Worm (Caenorhabditis elegans): Measurements from ENCODE around the gene mdt-20.
A peak's percentile ranks its signal among the peaks of the same experiment; 100 is the strongest.

mdt-20 gene

DNA sequence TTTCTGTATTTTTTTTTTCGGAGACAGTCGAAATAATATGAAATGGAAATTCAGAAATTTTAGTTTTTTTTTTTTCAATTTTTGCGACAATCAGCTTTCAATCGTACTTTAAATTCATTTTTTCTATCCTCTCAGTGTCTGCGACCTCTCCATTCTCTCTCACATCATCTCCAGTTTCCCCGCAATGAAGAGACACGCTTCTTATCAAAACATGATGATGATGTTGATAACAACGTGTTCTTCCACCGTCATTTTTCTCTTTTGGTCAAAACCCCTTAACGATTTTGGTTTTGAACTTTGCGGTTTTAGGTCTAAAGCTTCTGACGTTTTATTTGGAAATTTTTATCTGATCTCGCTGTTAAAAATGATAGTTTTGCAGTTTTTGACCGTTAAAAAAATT, 21.7 kb downstream of the mdt-20 start:
- TF ChIP-seq grh-1 (GFP tag; IDR thresholded peaks at IDR 0.05) (no peak), lin-39 (tag; optimal IDR thresholded peaks at IDR 0.05) (no peak), elt-3 (tag; optimal IDR thresholded peaks at IDR 0.05) (peak in 1 of 6 experiments; percentile 64), blmp-1 (tag; optimal IDR thresholded peaks at IDR 0.05) (peak; percentile 50)

DNA sequence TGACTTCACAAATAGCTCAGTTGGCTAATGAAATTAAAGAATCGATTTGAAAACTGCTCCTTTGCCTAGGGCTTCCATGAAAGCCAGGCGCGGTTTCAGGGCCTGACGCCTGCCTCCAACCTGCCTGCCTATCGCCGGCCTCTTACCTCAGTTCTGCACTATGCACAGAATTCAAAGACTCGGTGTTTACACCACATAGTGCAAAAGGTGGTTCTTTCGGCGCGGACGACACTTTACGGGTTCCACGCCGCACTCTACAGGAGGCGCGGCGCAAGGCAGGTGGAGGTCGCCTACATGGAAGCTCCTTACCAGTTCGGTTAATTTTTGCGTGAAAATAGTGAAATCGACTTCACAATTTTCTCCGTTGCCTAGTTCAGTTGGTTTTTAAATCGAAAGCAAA, 22.2 kb downstream of the mdt-20 start:
- TF ChIP-seq ceh-82 (tag; optimal IDR thresholded peaks at IDR 0.05) (no peak), nhr-47 (tag; optimal IDR thresholded peaks at IDR 0.05) (no peak), fkh-8 (tag; optimal IDR thresholded peaks at IDR 0.05) (no peak), ets-5 (GFP tag; IDR thresholded peaks at IDR 0.05) (no peak), C04F5.9 (tag; optimal IDR thresholded peaks at IDR 0.05) (no peak), pag-3 (tag; optimal IDR thresholded peaks at IDR 0.05; ENCODE audit: borderline replicate concordance, insufficient read depth) (no peak), mep-1 (tag; optimal IDR thresholded peaks at IDR 0.05) (no peak)

DNA sequence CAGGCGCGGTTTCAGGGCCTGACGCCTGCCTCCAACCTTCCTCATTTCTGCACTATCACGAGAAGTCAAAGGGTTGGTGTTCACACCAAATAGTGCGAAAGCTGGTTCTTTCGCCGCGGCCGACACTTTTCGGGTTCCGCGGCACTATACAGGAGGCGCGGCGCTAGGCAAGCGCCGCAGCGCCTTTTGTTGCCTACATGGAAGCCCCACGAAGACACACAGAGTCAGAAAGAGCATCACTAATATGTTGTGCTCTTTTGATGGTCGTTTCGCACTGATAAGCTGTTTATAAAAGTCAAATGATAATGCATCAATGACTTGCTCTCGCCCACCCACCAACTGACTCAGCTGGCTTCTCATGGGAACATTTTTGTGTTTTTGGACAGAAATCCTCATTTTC, 24.3 kb downstream of the mdt-20 start:
- no peak for TF ChIP-seq lin-39 (tag; optimal IDR thresholded peaks at IDR 0.05)
- TF ChIP-seq efl-1 (optimal IDR thresholded peaks at IDR 0.05), result no peak
- peak in 1 of 2 experiments; percentile 27 for TF ChIP-seq efl-1 (GFP tag; optimal IDR thresholded peaks at IDR 0.05 in 1 of 2)
- TF ChIP-seq snpc-4 (tag; optimal IDR thresholded peaks at IDR 0.05), result peak; percentile 52
- TF ChIP-seq elt-2 (tag; optimal IDR thresholded peaks at IDR 0.05), result peak; percentile 42

DNA sequence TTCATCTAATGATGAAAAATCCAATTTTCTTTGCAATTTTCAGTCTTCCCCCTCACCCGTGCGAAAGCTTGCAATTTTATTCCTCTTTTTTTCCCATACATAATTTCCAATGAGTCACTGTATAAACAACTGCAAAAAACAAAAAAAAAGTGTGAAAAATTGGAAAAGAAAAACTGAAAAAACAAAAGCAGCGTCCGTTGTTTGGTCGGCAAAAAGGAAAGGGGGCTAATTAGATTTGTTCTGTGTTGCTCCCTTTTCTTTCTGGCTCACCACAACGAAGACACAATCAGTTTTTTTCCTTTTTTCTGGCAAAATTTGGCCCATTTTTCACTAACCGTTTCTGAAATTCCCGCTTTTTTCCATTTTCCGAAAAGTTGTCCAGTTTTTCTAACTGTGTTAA, 24.8 kb downstream of the mdt-20 start:
- TF ChIP-seq ceh-88 (GFP tag; IDR thresholded peaks at IDR 0.05) (no peak), lin-35 (GFP tag; optimal IDR thresholded peaks at IDR 0.05) (no peak), snpc-4 (tag; optimal IDR thresholded peaks at IDR 0.05) (no peak), lin-14 (GFP tag; optimal IDR thresholded peaks at IDR 0.05) (peak; percentile 36), aha-1 (tag; optimal IDR thresholded peaks at IDR 0.05) (no peak), fkh-10 (GFP tag; optimal IDR thresholded peaks at IDR 0.05) (peak; percentile 1)

DNA sequence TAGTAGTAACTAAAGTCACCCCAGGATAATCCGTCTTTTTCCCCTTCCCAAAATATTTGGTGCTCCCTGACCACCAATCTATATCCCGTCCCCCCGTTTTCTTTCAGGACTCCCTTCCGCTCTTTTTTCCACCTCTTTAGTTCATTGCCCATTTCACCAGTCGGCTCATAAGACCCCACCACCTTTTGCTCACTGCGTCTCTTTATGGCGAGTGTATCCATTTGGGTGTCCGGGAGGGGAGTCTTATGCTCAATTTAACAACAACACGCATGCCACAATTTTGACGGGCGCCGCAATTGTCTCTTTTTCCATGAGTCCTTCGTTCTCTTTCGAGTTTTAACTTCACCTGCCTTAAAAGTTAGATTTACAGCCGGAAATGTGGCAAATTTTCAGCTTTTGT, 25.6 kb downstream of the mdt-20 start:
- TF ChIP-seq lin-35 (GFP tag; optimal IDR thresholded peaks at IDR 0.05), result no peak
- peak; percentile 82 for TF ChIP-seq lin-14 (GFP tag; optimal IDR thresholded peaks at IDR 0.05)
- peak; percentile 14 for TF ChIP-seq tbx-2 (tag; optimal IDR thresholded peaks at IDR 0.05)
- no peak for TF ChIP-seq C04F5.9 (tag; optimal IDR thresholded peaks at IDR 0.05)
- TF ChIP-seq snpc-4 (tag; optimal IDR thresholded peaks at IDR 0.05), result peak; percentile 35
- TF ChIP-seq lir-3 (tag; optimal IDR thresholded peaks at IDR 0.05; ENCODE audit: poor library complexity), result no peak
- TF ChIP-seq dsc-1 (tag; optimal IDR thresholded peaks at IDR 0.05), result no peak
- peak; percentile 36 for TF ChIP-seq skn-1 (tag; optimal IDR thresholded peaks at IDR 0.05)
- TF ChIP-seq nhr-90 (tag; optimal IDR thresholded peaks at IDR 0.05; ENCODE audit: poor library complexity), result no peak
- TF ChIP-seq mep-1 (tag; optimal IDR thresholded peaks at IDR 0.05), result no peak
- peak; percentile 4 for TF ChIP-seq nhr-47 (tag; optimal IDR thresholded peaks at IDR 0.05)
- peak in 1 of 3 experiments; percentile 39 for TF ChIP-seq ceh-82 (tag; optimal IDR thresholded peaks at IDR 0.05)
- TF ChIP-seq Y116A8C.19 (tag; optimal IDR thresholded peaks at IDR 0.05; ENCODE audit: borderline replicate concordance), result no peak
- TF ChIP-seq fos-1 (tag; optimal IDR thresholded peaks at IDR 0.05), result no peak
- no peak for TF ChIP-seq pqm-1 (tag; optimal IDR thresholded peaks at IDR 0.05)
- TF ChIP-seq lsy-2 (tag; optimal IDR thresholded peaks at IDR 0.05), result peak in 1 of 2 experiments; percentile 18
- no peak for TF ChIP-seq ama-1 (optimal IDR thresholded peaks at IDR 0.05)
- no peak for TF ChIP-seq nhr-77 (tag; optimal IDR thresholded peaks at IDR 0.05)
- peak in 1 of 3 experiments; percentile 20 for TF ChIP-seq dpl-1 (GFP tag; optimal IDR thresholded peaks at IDR 0.05)
- TF ChIP-seq nhr-237 (tag; optimal IDR thresholded peaks at IDR 0.05), result no peak
- TF ChIP-seq fkh-8 (tag; optimal IDR thresholded peaks at IDR 0.05), result peak; percentile 71
- peak; percentile 15 for TF ChIP-seq snu-23 (GFP tag; optimal IDR thresholded peaks at IDR 0.05)
- TF ChIP-seq lin-39 (tag; optimal IDR thresholded peaks at IDR 0.05), result no peak
- TF ChIP-seq efl-1 (optimal IDR thresholded peaks at IDR 0.05), result no peak
- TF ChIP-seq efl-1 (GFP tag; optimal IDR thresholded peaks at IDR 0.05 in 1 of 2), result peak in 1 of 2 experiments; percentile 2
- TF ChIP-seq ets-5 (GFP tag; IDR thresholded peaks at IDR 0.05), result no peak
- no peak for TF ChIP-seq nhr-19 (GFP tag; conservative IDR thresholded peaks at IDR 0.05)
- TF ChIP-seq blmp-1 (tag; optimal IDR thresholded peaks at IDR 0.05), result no peak
- no peak for TF ChIP-seq grh-1 (GFP tag; IDR thresholded peaks at IDR 0.05)
- peak; percentile 4 for TF ChIP-seq swsn-7 (tag; optimal IDR thresholded peaks at IDR 0.05)

Measured in whole organism, L1 larva.